Fruit fly (Drosophila melanogaster) whole organism, embryonic: ENCODE measurements around the gene CG17564.
A peak's percentile ranks its signal among the peaks of the same experiment; 100 is the strongest.

Source experiments
- CG12391 ChIP-seq: fragments of 200-800 bp; sonication (Bioruptor generic); optimal IDR thresholded peaks from 3 replicates; lab custom pipeline; 2018; ENCODE audit warnings: missing biosample characterization, mild to moderate bottlenecking, missing genetic modification characterization, moderate library complexity
- CG12659 ChIP-seq: fragments of 200-800 bp; sonication (Bioruptor generic); optimal IDR thresholded peaks from 3 replicates; lab custom pipeline; 2017; ENCODE audit warnings: mild to moderate bottlenecking, missing biosample characterization, missing genetic modification reagents, missing genetic modification characterization
- CG12769 ChIP-seq: fragments of 200-800 bp; sonication (Bioruptor generic); optimal IDR thresholded peaks from 2 replicates; lab custom pipeline; 2019; ENCODE audit warnings: missing biosample characterization, mild to moderate bottlenecking, missing genetic modification characterization, moderate library complexity
- CG14014 ChIP-seq: fragments of 200-800 bp; sonication (Bioruptor generic); IDR thresholded peaks from 2 replicates; pipeline ENCODE4 v1.3.6; 2022; ENCODE audit warnings: missing biosample characterization, missing genetic modification characterization
- CG15269 ChIP-seq: fragments of 200-800 bp; sonication (Bioruptor generic); optimal IDR thresholded peaks from 2 replicates; lab custom pipeline; 2018; ENCODE audit warnings: missing biosample characterization, mild to moderate bottlenecking, missing genetic modification characterization, moderate library complexity
- CG17359 ChIP-seq: fragments of 200-800 bp; sonication (Bioruptor generic); optimal IDR thresholded peaks from 3 replicates; lab custom pipeline; 2018; ENCODE audit warnings: missing biosample characterization, mild to moderate bottlenecking, missing genetic modification characterization, moderate library complexity
- CG18262 ChIP-seq: fragments of 200-800 bp; optimal IDR thresholded peaks from 3 replicates; lab custom pipeline; 2019; ENCODE audit warnings: missing biosample characterization, mild to moderate bottlenecking, missing genetic modification characterization, moderate library complexity
- CG2199 ChIP-seq: fragments of 200-800 bp; sonication (Bioruptor generic); IDR thresholded peaks from 3 replicates; pipeline ENCODE4 v1.3.6; 2022; ENCODE audit warnings: missing biosample characterization, missing genetic modification characterization
- CG31441 ChIP-seq: fragments of 200-800 bp; sonication (Bioruptor generic); IDR thresholded peaks from 2 replicates; pipeline ENCODE4 v1.3.6; 2022; ENCODE audit warnings: missing biosample characterization, missing genetic modification characterization
- CG6683 ChIP-seq: fragments of 200-800 bp; sonication (Bioruptor generic); optimal IDR thresholded peaks from 2 replicates; lab custom pipeline; 2017; ENCODE audit warnings: missing biosample characterization, mild to moderate bottlenecking, missing genetic modification characterization, missing genetic modification reagents
- CG7271 ChIP-seq: fragments of 200-800 bp; sonication (Bioruptor generic); optimal IDR thresholded peaks from 2 replicates; lab custom pipeline; 2018; ENCODE audit warnings: missing biosample characterization, mild to moderate bottlenecking, missing genetic modification characterization, moderate library complexity
- CG7556 ChIP-seq: fragments of 200-800 bp; sonication (Bioruptor generic); optimal IDR thresholded peaks from 2 replicates; lab custom pipeline; 2017; ENCODE audit warnings: missing biosample characterization, mild to moderate bottlenecking, missing genetic modification characterization
- CG8388 ChIP-seq: fragments of 200-800 bp; sonication (Bioruptor generic); optimal IDR thresholded peaks from 2 replicates; lab custom pipeline; 2019; ENCODE audit warnings: missing biosample characterization, mild to moderate bottlenecking, missing genetic modification characterization, moderate library complexity
- CG8478 ChIP-seq: fragments of >200 bp; optimal IDR thresholded peaks from 2 replicates; lab custom pipeline; 2018
- CG8924 ChIP-seq: fragments of 200-800 bp; optimal IDR thresholded peaks from 3 replicates; lab custom pipeline; 2019; ENCODE audit warnings: missing biosample characterization, mild to moderate bottlenecking, missing genetic modification characterization, moderate library complexity
- CG9609 ChIP-seq: fragments of 200-800 bp; sonication (Bioruptor generic); optimal IDR thresholded peaks from 3 replicates; lab custom pipeline; 2016; ENCODE audit warnings: missing biosample characterization, missing genetic modification characterization
- CoRest ChIP-seq: fragments of 200-800 bp; sonication (Bioruptor generic); optimal IDR thresholded peaks from 3 replicates; lab custom pipeline; 2018; ENCODE audit warnings: missing biosample characterization, mild to moderate bottlenecking, missing genetic modification characterization, moderate library complexity
- Ets97D ChIP-seq: fragments of 200-800 bp; sonication (Bioruptor generic); optimal IDR thresholded peaks from 3 replicates; lab custom pipeline; 2016; ENCODE audit warnings: missing biosample characterization, missing genetic modification characterization
- HLHmδ ChIP-seq: fragments of 200-800 bp; sonication (Bioruptor generic); optimal IDR thresholded peaks from 2 replicates; lab custom pipeline; 2018; ENCODE audit warnings: missing biosample characterization, mild to moderate bottlenecking, missing genetic modification characterization, moderate library complexity
- NFAT ChIP-seq: fragments of 200-800 bp; sonication (Bioruptor generic); IDR thresholded peaks from 2 replicates; pipeline ENCODE4 v1.3.6; 2022; ENCODE audit warnings: missing biosample characterization, missing genetic modification characterization
- PHDP ChIP-seq: fragments of 200-800 bp; sonication (Bioruptor generic); optimal IDR thresholded peaks from 3 replicates; lab custom pipeline; 2018; ENCODE audit warnings: missing biosample characterization, mild to moderate bottlenecking, missing genetic modification characterization, moderate library complexity
- Ssrp ChIP-seq: fragments of 200-800 bp; sonication (Bioruptor generic); optimal IDR thresholded peaks from 2 replicates; lab custom pipeline; 2018; ENCODE audit warnings: missing biosample characterization, mild to moderate bottlenecking, missing genetic modification characterization, moderate library complexity
- br ChIP-seq: fragments of >200 bp; optimal IDR thresholded peaks from 2 replicates; lab custom pipeline; 2017
- bsh ChIP-seq, 2 experiments: fragments of 200-800 bp; sonication (Bioruptor generic); optimal IDR thresholded peaks; 2 replicates each; lab custom pipeline; 2017 to 2018; ENCODE audit warnings: mild to moderate bottlenecking in 2 of 2, missing biosample characterization in 2 of 2, missing genetic modification characterization in 2 of 2, moderate library complexity in 1 of 2
- ci ChIP-seq: fragments of 200-800 bp; sonication (Bioruptor generic); IDR thresholded peaks from 3 replicates; pipeline ENCODE4 v1.3.6; 2022; ENCODE audit warnings: missing biosample characterization, missing genetic modification characterization
- crol ChIP-seq: fragments of 200-800 bp; sonication (Bioruptor generic); IDR thresholded peaks from 2 replicates; pipeline ENCODE4 v1.3.6; 2022; ENCODE audit warnings: missing biosample characterization, missing genetic modification characterization
- crp ChIP-seq, 2 experiments: fragments of 200-800 bp; sonication (Bioruptor generic); optimal IDR thresholded peaks; 2 replicates in 1 of 2; 3 replicates in 1 of 2; lab custom pipeline; 2017; ENCODE audit warnings: missing biosample characterization in 2 of 2, missing genetic modification characterization in 2 of 2, mild to moderate bottlenecking in 1 of 2, moderate library complexity in 1 of 2
- disco-r ChIP-seq: fragments of 200-800 bp; sonication (Bioruptor generic); optimal IDR thresholded peaks from 2 replicates; lab custom pipeline; 2016; ENCODE audit warnings: missing biosample characterization, missing genetic modification characterization
- dysf ChIP-seq: fragments of 200-800 bp; sonication (Bioruptor generic); IDR thresholded peaks from 3 replicates; pipeline ENCODE4 v1.3.6; 2022; ENCODE audit warnings: missing biosample characterization, missing genetic modification characterization
- gem ChIP-seq: fragments of 200-800 bp; sonication (Bioruptor generic); optimal IDR thresholded peaks from 2 replicates; lab custom pipeline; 2019; ENCODE audit warnings: missing biosample characterization, mild to moderate bottlenecking, missing genetic modification characterization, moderate library complexity
- lab ChIP-seq: fragments of 200-800 bp; sonication (Bioruptor generic); optimal IDR thresholded peaks from 3 replicates; lab custom pipeline; 2017; ENCODE audit warnings: missing biosample characterization, missing genetic modification characterization, mild to moderate bottlenecking, moderate library complexity, missing genetic modification reagents
- lmd ChIP-seq: fragments of 200-800 bp; sonication (Bioruptor generic); IDR thresholded peaks from 2 replicates; pipeline ENCODE4 v1.3.6; 2022; ENCODE audit warnings: missing biosample characterization, missing genetic modification characterization
- lov ChIP-seq, 2 experiments: fragments of 200-800 bp in 1 of 2; fragments of >200 bp in 1 of 2; sonication (Bioruptor generic) in 1 of 2; IDR thresholded peaks in 1 of 2; optimal IDR thresholded peaks in 1 of 2; 2 replicates in 1 of 2; 3 replicates in 1 of 2; pipeline versions ENCODE4 v1.3.6 to Lab custom; 2017 to 2022; ENCODE audit warnings: missing biosample characterization in 1 of 2, missing genetic modification characterization in 1 of 2
- mld ChIP-seq: fragments of 200-800 bp; sonication (Bioruptor generic); IDR thresholded peaks from 3 replicates; pipeline ENCODE4 v1.3.6; 2022; ENCODE audit warnings: missing biosample characterization, missing genetic modification characterization; ENCODE audit not compliant: partially characterized antibody
- nmo ChIP-seq: fragments of 200-800 bp; sonication (Bioruptor generic); optimal IDR thresholded peaks from 2 replicates; lab custom pipeline; 2018; ENCODE audit warnings: missing biosample characterization, mild to moderate bottlenecking, missing genetic modification characterization, moderate library complexity
- phol ChIP-seq: fragments of 200-800 bp; sonication (Bioruptor generic); optimal IDR thresholded peaks from 3 replicates; lab custom pipeline; 2018; ENCODE audit warnings: missing biosample characterization, mild to moderate bottlenecking, missing genetic modification characterization, moderate library complexity
- pnt ChIP-seq: fragments of 200-800 bp; sonication (Bioruptor generic); optimal IDR thresholded peaks from 3 replicates; lab custom pipeline; 2016; ENCODE audit warnings: missing biosample characterization, missing genetic modification characterization
- sens ChIP-seq: fragments of 200-800 bp; sonication (Bioruptor generic); peaks from one replicate; lab custom pipeline; 2016; ENCODE audit warnings: missing biosample characterization, missing genetic modification characterization
- sens-2 ChIP-seq: fragments of 200-800 bp; sonication (Bioruptor generic); IDR thresholded peaks from 2 replicates; pipeline ENCODE4 v1.3.6; 2022; ENCODE audit warnings: missing biosample characterization, missing genetic modification characterization
- sisA ChIP-seq: fragments of 200-800 bp; sonication (Bioruptor generic); IDR thresholded peaks from 2 replicates; pipeline ENCODE4 v1.3.6; 2022; ENCODE audit warnings: missing biosample characterization, missing genetic modification characterization
- ttk ChIP-seq: fragments of 200-800 bp; sonication (Bioruptor generic); IDR thresholded peaks from 2 replicates; pipeline ENCODE4 v2.1.2; 2022; ENCODE audit warnings: missing biosample characterization, missing genetic modification characterization
- twi ChIP-seq: fragments of 200-800 bp; optimal IDR thresholded peaks from 2 replicates; lab custom pipeline; 2019; ENCODE audit warnings: missing biosample characterization, mild to moderate bottlenecking, missing genetic modification characterization, moderate library complexity
- zen ChIP-seq: fragments of 200-800 bp; sonication (Bioruptor generic); optimal IDR thresholded peaks from 3 replicates; lab custom pipeline; 2018; ENCODE audit warnings: missing biosample characterization, mild to moderate bottlenecking, missing genetic modification characterization, moderate library complexity
- zfh1 ChIP-seq: fragments of 200-800 bp; sonication (Bioruptor generic); IDR thresholded peaks from 3 replicates; pipeline ENCODE4 v1.3.6; 2022; ENCODE audit warnings: missing biosample characterization, missing genetic modification characterization

Gene CG17564

dm6 chr2L:19270686-19271085 is 29.0 kb downstream of the CG17564 start:
- TF ChIP-seq sens (peak; percentile 38), CoRest (tag; lab: Kevin White, UChicago) (no peak)

dm6 chr2L:19263516-19263915 is 36.2 kb downstream of the CG17564 start:
- TF ChIP-seq pnt (no peak), HLHmδ (GFP tag; lab: Kevin White, UChicago) (peak; percentile 34), sisA (GFP tag; lab: Robert Waterston, UW) (no peak), CG14014 (no peak), Ets97D (GFP tag; lab: Kevin White, UChicago) (peak; percentile 4), phol (tag; lab: Kevin White, UChicago) (peak; percentile 78), zen (tag; lab: Kevin White, UChicago) (peak; percentile 3), CG8478 (lab: Kevin White, UChicago) (no peak), lov (optimal IDR thresholded peaks at IDR 0.05; lab: Kevin White, UChicago) (no peak), lov (GFP tag; IDR thresholded peaks at IDR 0.05; lab: Robert Waterston, UW) (peak; percentile 57; the same call in 1 of the 3 replicates), disco-r (GFP tag; lab: Kevin White, UChicago) (no peak), CG7271 (peak; percentile 38), mld (GFP tag; lab: Robert Waterston, UW) (no peak), dysf (GFP tag; lab: Robert Waterston, UW) (0 out of 3 replicates have a peak, but pooled peaks have one; percentile 7), zfh1 (peak; percentile 57; the same call in 2 of the 3 replicates), sens-2 (GFP tag; lab: Robert Waterston, UW) (no peak), ci (GFP tag; lab: Robert Waterston, UW) (peak; percentile 54; the same call in 2 of the 3 replicates), CG12769 (tag; lab: Kevin White, UChicago) (no peak)

dm6 chr2L:19262140-19262539 is 37.6 kb downstream of the CG17564 start, which contains the start of gene CG31797:
CG31797 (minus strand) TSS chr2L:19262240.
- TF ChIP-seq NFAT = no peak
- TF ChIP-seq, all 482 proteins: peak for 0

- TF ChIP-seq lab (GFP tag; lab: Kevin White, UChicago) = no peak
- no peak for TF ChIP-seq br (lab: Kevin White, UChicago)
Measured at dm6 chr2L:19254079-19254478, 45.7 kb downstream of the CG17564 start.

DNA sequence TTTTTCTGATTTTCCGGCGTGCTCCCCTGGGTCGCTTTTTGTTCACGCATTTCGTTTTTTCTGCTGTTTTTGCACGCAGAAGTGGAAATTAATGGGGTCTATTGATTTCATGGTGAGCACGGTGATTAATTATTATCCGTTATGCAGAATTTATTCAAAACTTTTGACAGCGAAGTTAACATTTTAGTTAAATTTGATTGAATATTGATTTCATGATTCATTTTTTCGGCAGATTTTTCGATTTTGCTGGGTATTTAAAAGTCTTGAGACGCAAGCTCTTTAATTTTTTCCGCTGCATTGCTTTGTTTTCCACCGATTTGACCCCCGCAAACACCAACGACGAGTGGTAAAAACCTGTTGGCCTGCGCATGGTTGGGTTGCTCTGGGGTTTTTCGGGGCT is 47.3 kb downstream of the CG17564 start:
- no peak for TF ChIP-seq crp (GFP tag; optimal IDR thresholded peaks at IDR 0.05; lab: Kevin White, UChicago)
- TF ChIP-seq CG12391 (tag; lab: Kevin White, UChicago) = peak; percentile 44
- TF ChIP-seq twi (tag; lab: Kevin White, UChicago) = no peak
- peak; percentile 35 for TF ChIP-seq CG8388 (GFP tag; lab: Kevin White, UChicago)
- no peak for TF ChIP-seq CG6683 (GFP tag; lab: Kevin White, UChicago)
- TF ChIP-seq bsh (GFP tag; optimal IDR thresholded peaks at IDR 0.05; lab: Kevin White, UChicago) = peak in 1 of 2 experiments; percentile 51
- TF ChIP-seq gem (tag; lab: Kevin White, UChicago) = peak; percentile 67
- TF ChIP-seq CG2199 = no peak
- peak; percentile 31 for TF ChIP-seq CG15269 (tag; lab: Kevin White, UChicago)
- peak; percentile 50 for TF ChIP-seq nmo (GFP tag; lab: Kevin White, UChicago)
- peak; percentile 31 for TF ChIP-seq CG17359 (tag; lab: Kevin White, UChicago)
- TF ChIP-seq crol (GFP tag; lab: Robert Waterston, UW) = 0 out of 2 replicates have a peak, but pooled peaks have one; percentile 24
- peak; percentile 3 for TF ChIP-seq CG12659 (GFP tag; lab: Kevin White, UChicago)
- TF ChIP-seq CG7556 = peak; percentile 31
- TF ChIP-seq ttk = peak; percentile 85
- TF ChIP-seq CG31441 (GFP tag; lab: Robert Waterston, UW) = 0 out of 2 replicates have a peak, but pooled peaks have one; percentile 17
- TF ChIP-seq PHDP = no peak
- peak; percentile 31 for TF ChIP-seq CG8924 (tag; lab: Kevin White, UChicago)
- TF ChIP-seq Ssrp (tag; lab: Kevin White, UChicago) = peak; percentile 43
- TF ChIP-seq pnt = peak; percentile 16
- TF ChIP-seq CG9609 (GFP tag; lab: Kevin White, UChicago) = peak; percentile 29
- TF ChIP-seq CG18262 (tag; lab: Kevin White, UChicago) = peak; percentile 17
- peak; percentile 60 for TF ChIP-seq lmd (GFP tag; lab: Robert Waterston, UW)
